Fruit fly (Drosophila melanogaster): ENCODE data around the gene CG15771.

Gene CG15771

DNA sequence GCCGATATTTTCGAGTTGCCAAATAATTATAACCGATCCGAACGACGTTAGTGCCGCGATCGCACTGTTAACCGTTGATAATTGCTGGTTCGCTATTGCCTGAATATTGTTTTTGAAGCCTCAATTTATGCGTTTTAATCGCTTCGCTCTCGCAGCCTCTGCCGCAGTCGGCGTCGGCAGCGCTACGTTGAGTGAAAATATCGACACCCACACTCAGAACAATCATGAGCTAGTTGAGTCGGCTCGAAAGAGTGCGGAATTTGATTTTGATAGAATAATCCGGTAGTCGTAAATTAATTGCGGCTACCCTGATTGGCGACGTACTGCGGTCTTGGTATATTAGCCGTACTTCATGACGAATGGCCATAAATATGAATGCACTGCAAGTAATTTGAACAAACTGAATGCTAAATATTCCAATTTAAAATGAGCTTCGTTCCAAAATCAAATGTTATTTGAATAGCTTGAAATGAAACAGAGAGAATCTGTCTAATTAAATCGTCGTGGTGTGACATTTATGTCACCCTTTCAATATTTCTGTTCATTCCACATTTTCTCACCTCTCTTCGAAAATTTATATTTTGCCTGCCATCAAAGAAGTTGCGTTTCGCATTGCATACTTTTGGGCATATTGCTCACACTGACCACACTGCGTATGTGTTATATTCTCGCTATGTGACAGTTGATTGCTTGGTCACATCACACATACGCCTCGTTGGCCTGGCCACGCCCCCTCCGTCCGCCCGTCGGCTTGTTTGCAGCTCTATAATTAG is 39.7 kb upstream of the CG15771 start (continued):
- TF ChIP-seq CG9932 (GFP tag; IDR thresholded peaks at IDR 0.05) (peak; percentile 14; the same call in 1 of the 2 replicates), CTCF (GFP tag; optimal IDR thresholded peaks at IDR 0.05) (peak; percentile 27), CG34422 (GFP tag; IDR thresholded peaks at IDR 0.05) (no peak), CG2199 (GFP tag; IDR thresholded peaks at IDR 0.05) (no peak), HmgD (GFP tag; optimal IDR thresholded peaks at IDR 0.05) (no peak), CG12744 (GFP tag; optimal IDR thresholded peaks at IDR 0.05) (no peak), Spps (tag; optimal IDR thresholded peaks at IDR 0.05) (no peak), Oaz (GFP tag; IDR thresholded peaks at IDR 0.05) (no peak), MESR4 (GFP tag; optimal IDR thresholded peaks at IDR 0.05) (no peak), BEAF-32 (GFP tag; optimal IDR thresholded peaks at IDR 0.05) (no peak), Bdp1 (GFP tag; optimal IDR thresholded peaks at IDR 0.05) (no peak), gem (tag; optimal IDR thresholded peaks at IDR 0.05) (peak; percentile 18), Six4 (GFP tag; optimal IDR thresholded peaks at IDR 0.05) (no peak), CG33557 (GFP tag; optimal IDR thresholded peaks at IDR 0.05) (no peak), zf30C (GFP tag; optimal IDR thresholded peaks at IDR 0.05) (peak; percentile 43), CG10654 (GFP tag; optimal IDR thresholded peaks at IDR 0.05) (no peak), CG7963 (GFP tag; IDR thresholded peaks at IDR 0.05; ENCODE audit: partially characterized antibody) (no peak), C15 (GFP tag; IDR thresholded peaks at IDR 0.05) (no peak), CG17568 (GFP tag; optimal IDR thresholded peaks at IDR 0.05) (no peak), so (GFP tag; IDR thresholded peaks at IDR 0.05) (0 out of 3 replicates have a peak, but pooled peaks have one; percentile 30), CG9727 (GFP tag; optimal IDR thresholded peaks at IDR 0.05) (no peak), ham (GFP tag; IDR thresholded peaks at IDR 0.05) (no peak), CG8359 (GFP tag; optimal IDR thresholded peaks at IDR 0.05; ENCODE audit: borderline replicate concordance) (no peak), Adf1 (GFP tag; IDR thresholded peaks at IDR 0.05) (peak; percentile 82), Gug (GFP tag; IDR thresholded peaks at IDR 0.05) (no peak), CG4328 (GFP tag; optimal IDR thresholded peaks at IDR 0.05) (no peak), bsh (GFP tag; optimal IDR thresholded peaks at IDR 0.05) (no peak), gt (GFP tag; IDR thresholded peaks at IDR 0.05) (no peak), Dfd (GFP tag; optimal IDR thresholded peaks at IDR 0.05) (no peak), CG12219 (GFP tag; optimal IDR thresholded peaks at IDR 0.05) (no peak), CG11504 (tag; optimal IDR thresholded peaks at IDR 0.05) (peak; percentile 19), CG10959 (GFP tag; IDR thresholded peaks at IDR 0.05) (no peak), CG5180 (GFP tag; optimal IDR thresholded peaks at IDR 0.05) (peak; percentile 1), CG7928 (GFP tag; optimal IDR thresholded peaks at IDR 0.05) (no peak), Hsf (GFP tag; optimal IDR thresholded peaks at IDR 0.05) (no peak), CG11695 (GFP tag; IDR thresholded peaks at IDR 0.05) (0 out of 3 replicates have a peak, but pooled peaks have one; percentile 9), sd (tag; optimal IDR thresholded peaks at IDR 0.05) (peak; percentile 3), CG34376 (GFP tag; optimal IDR thresholded peaks at IDR 0.05) (peak; percentile 23), CG6813 (GFP tag; optimal IDR thresholded peaks at IDR 0.05) (no peak), sug (tag; optimal IDR thresholded peaks at IDR 0.05) (no peak), Trl (optimal IDR thresholded peaks at IDR 0.05) (peak in 1 of 2 experiments; percentile 17), Trl (GFP tag; optimal IDR thresholded peaks at IDR 0.05) (no peak), Ptx1 (GFP tag; IDR thresholded peaks at IDR 0.05) (0 out of 2 replicates have a peak, but pooled peaks have one; percentile 12), luna (GFP tag; optimal IDR thresholded peaks at IDR 0.05) (no peak), tll (GFP tag; optimal IDR thresholded peaks at IDR 0.05) (no peak), pfk (GFP tag; optimal IDR thresholded peaks at IDR 0.05) (no peak), CG16779 (GFP tag; IDR thresholded peaks at IDR 0.05) (no peak), CG13624 (GFP tag; optimal IDR thresholded peaks at IDR 0.05) (peak; percentile 20), Jarid2 (GFP tag; optimal IDR thresholded peaks at IDR 0.05) (no peak), CG18764 (GFP tag; optimal IDR thresholded peaks at IDR 0.05) (no peak)

All from whole organism, embryonic.